Fruit fly (Drosophila melanogaster) whole organism, embryonic: ENCODE measurements around the gene CG17028.

Source experiments
- Asciz ChIP-seq: fragments of 200-800 bp; sonication (Bioruptor generic); optimal IDR thresholded peaks from 2 replicates; lab custom pipeline; 2017; ENCODE audit warnings: missing biosample characterization, mild to moderate bottlenecking, missing genetic modification characterization, missing genetic modification reagents
- C15 ChIP-seq: fragments of 200-800 bp; sonication (Bioruptor generic); IDR thresholded peaks from 3 replicates; pipeline ENCODE4 v1.3.6; 2022; ENCODE audit warnings: missing biosample characterization, missing genetic modification characterization
- CG11085 ChIP-seq: fragments of 200-800 bp; sonication (Bioruptor generic); IDR thresholded peaks from 2 replicates; pipeline ENCODE4 v1.3.6; 2022; ENCODE audit warnings: missing biosample characterization, missing genetic modification characterization
- CG12299 ChIP-seq: fragments of 200-800 bp; sonication (Bioruptor generic); optimal IDR thresholded peaks from 2 replicates; lab custom pipeline; 2018; ENCODE audit warnings: missing biosample characterization, mild to moderate bottlenecking, missing genetic modification characterization
- CG1233 ChIP-seq: fragments of 200-800 bp; sonication (Bioruptor generic); optimal IDR thresholded peaks from 4 replicates; lab custom pipeline; 2018; ENCODE audit warnings: missing biosample characterization, mild to moderate bottlenecking, missing genetic modification characterization
- CG13287 ChIP-seq: fragments of 200-800 bp; sonication (Bioruptor generic); IDR thresholded peaks from 2 replicates; pipeline ENCODE4 v1.3.6; 2022; ENCODE audit warnings: missing biosample characterization, missing genetic modification characterization; ENCODE audit not compliant: partially characterized antibody
- CG13424 ChIP-seq: fragments of 200-800 bp; sonication (Bioruptor generic); optimal IDR thresholded peaks from 2 replicates; lab custom pipeline; 2019; ENCODE audit warnings: missing biosample characterization, mild to moderate bottlenecking, missing genetic modification characterization, moderate library complexity
- CG14860 ChIP-seq: fragments of 200-800 bp; sonication (Bioruptor generic); IDR thresholded peaks from 3 replicates; pipeline ENCODE4 v1.3.6; 2022; ENCODE audit warnings: missing biosample characterization, missing genetic modification characterization; ENCODE audit not compliant: partially characterized antibody
- CG15514 ChIP-seq: fragments of 200-800 bp; sonication (Bioruptor generic); optimal IDR thresholded peaks from 3 replicates; lab custom pipeline; 2017; ENCODE audit warnings: missing biosample characterization, missing genetic modification characterization, mild to moderate bottlenecking, moderate library complexity, missing genetic modification reagents
- CG15696 ChIP-seq: fragments of 200-800 bp; sonication (Bioruptor generic); optimal IDR thresholded peaks from 2 replicates; lab custom pipeline; 2019; ENCODE audit warnings: missing biosample characterization, mild to moderate bottlenecking, missing genetic modification characterization, moderate library complexity
- CG1603 ChIP-seq: fragments of 200-800 bp; sonication (Bioruptor generic); optimal IDR thresholded peaks from 2 replicates; lab custom pipeline; 2019; ENCODE audit warnings: missing biosample characterization, mild to moderate bottlenecking, missing genetic modification characterization, moderate library complexity
- CG1792 ChIP-seq: fragments of 200-800 bp; sonication (Bioruptor generic); optimal IDR thresholded peaks from 2 replicates; lab custom pipeline; 2016; ENCODE audit warnings: missing biosample characterization, missing genetic modification characterization
- CG2875 ChIP-seq: fragments of 200-800 bp; sonication (Bioruptor generic); optimal IDR thresholded peaks from 2 replicates; lab custom pipeline; 2017; ENCODE audit warnings: missing biosample characterization, mild to moderate bottlenecking, missing genetic modification characterization, missing genetic modification reagents
- CG30403 ChIP-seq: fragments of 200-800 bp; sonication (Bioruptor generic); optimal IDR thresholded peaks from 3 replicates; lab custom pipeline; 2016; ENCODE audit warnings: missing biosample characterization, missing genetic modification characterization
- CG33213 ChIP-seq: fragments of 200-800 bp; sonication (Bioruptor generic); optimal IDR thresholded peaks from 3 replicates; lab custom pipeline; 2016; ENCODE audit warnings: missing biosample characterization, missing genetic modification characterization
- CG6791 ChIP-seq: fragments of 200-800 bp; sonication (Bioruptor generic); IDR thresholded peaks from 3 replicates; pipeline ENCODE4 v1.3.6; 2022; ENCODE audit warnings: missing biosample characterization, missing genetic modification characterization; ENCODE audit not compliant: partially characterized antibody
- CG8290 ChIP-seq, 3 experiments: fragments of 200-800 bp; sonication (Bioruptor generic); optimal IDR thresholded peaks; 2 replicates each; lab custom pipeline; 2016 to 2019; ENCODE audit warnings: missing biosample characterization in 3 of 3, missing genetic modification characterization in 3 of 3, mild to moderate bottlenecking in 2 of 3, moderate library complexity in 1 of 3
- Dbx ChIP-seq: fragments of 200-800 bp; sonication (Bioruptor generic); IDR thresholded peaks from 3 replicates; pipeline ENCODE4 v1.3.6; 2022; ENCODE audit warnings: missing biosample characterization, missing genetic modification characterization
- Doc2 ChIP-seq: fragments of 200-800 bp; sonication (Bioruptor generic); IDR thresholded peaks from 2 replicates; pipeline ENCODE4 v1.3.6; 2022; ENCODE audit warnings: missing biosample characterization, missing genetic modification characterization
- Doc3 ChIP-seq: fragments of 200-800 bp; sonication (Bioruptor generic); IDR thresholded peaks from 3 replicates; pipeline ENCODE4 v1.3.6; 2022; ENCODE audit warnings: missing biosample characterization, missing genetic modification characterization; ENCODE audit not compliant: partially characterized antibody
- E2f2 ChIP-seq: fragments of 200-800 bp; sonication (Bioruptor generic); IDR thresholded peaks from 2 replicates; pipeline ENCODE4 v1.3.6; 2022; ENCODE audit warnings: missing biosample characterization, missing genetic modification characterization
- Gug ChIP-seq: fragments of 200-800 bp; sonication (Bioruptor generic); IDR thresholded peaks from 4 replicates; pipeline ENCODE4 v1.3.6; 2022; ENCODE audit warnings: missing biosample characterization, missing genetic modification characterization
- HLH3B ChIP-seq: fragments of 200-800 bp; sonication (Bioruptor generic); IDR thresholded peaks from 2 replicates; pipeline ENCODE4 v1.3.6; 2022; ENCODE audit warnings: missing biosample characterization, missing genetic modification characterization
- HmgZ ChIP-seq: fragments of 200-800 bp; sonication (Bioruptor generic); optimal IDR thresholded peaks from 2 replicates; lab custom pipeline; 2018; ENCODE audit warnings: missing biosample characterization, mild to moderate bottlenecking, missing genetic modification characterization
- MBD-R2 ChIP-seq: fragments of 200-800 bp; sonication (Bioruptor generic); IDR thresholded peaks from 2 replicates; pipeline ENCODE4 v1.3.6; 2022; ENCODE audit warnings: missing biosample characterization, missing genetic modification characterization
- Mad ChIP-seq: fragments of 200-800 bp; sonication (Bioruptor generic); optimal IDR thresholded peaks from 2 replicates; lab custom pipeline; 2016; ENCODE audit warnings: missing biosample characterization, missing genetic modification characterization
- Nf-YB ChIP-seq: fragments of 200-800 bp; sonication (Bioruptor generic); optimal IDR thresholded peaks from 3 replicates; lab custom pipeline; 2019; ENCODE audit warnings: missing biosample characterization, mild to moderate bottlenecking, missing genetic modification characterization, moderate library complexity
- Ptx1 ChIP-seq: fragments of 200-800 bp; sonication (Bioruptor generic); IDR thresholded peaks from 2 replicates; pipeline ENCODE4 v1.3.6; 2022; ENCODE audit warnings: missing biosample characterization, missing genetic modification characterization
- Rx ChIP-seq: fragments of 200-800 bp; sonication (Bioruptor generic); IDR thresholded peaks from 2 replicates; pipeline ENCODE4 v1.3.6; 2022; ENCODE audit warnings: missing biosample characterization, missing genetic modification characterization
- Xrp1 ChIP-seq: fragments of 200-800 bp; sonication (Bioruptor generic); IDR thresholded peaks from 2 replicates; pipeline ENCODE4 v1.3.6; 2022; ENCODE audit warnings: missing biosample characterization, missing genetic modification characterization
- cas ChIP-seq: fragments of 200-800 bp; sonication (Bioruptor generic); IDR thresholded peaks from 2 replicates; pipeline ENCODE4 v1.3.6; 2022; ENCODE audit warnings: missing biosample characterization, missing genetic modification characterization
- crol ChIP-seq: fragments of 200-800 bp; sonication (Bioruptor generic); IDR thresholded peaks from 2 replicates; pipeline ENCODE4 v1.3.6; 2022; ENCODE audit warnings: missing biosample characterization, missing genetic modification characterization
- da ChIP-seq: fragments of 200-800 bp; sonication (Bioruptor generic); optimal IDR thresholded peaks from 2 replicates; lab custom pipeline; 2016; ENCODE audit warnings: missing biosample characterization, missing genetic modification characterization
- dati ChIP-seq: fragments of 200-800 bp; sonication (Bioruptor generic); IDR thresholded peaks from 2 replicates; pipeline ENCODE4 v1.3.6; 2022; ENCODE audit warnings: missing biosample characterization, missing genetic modification characterization
- dpn ChIP-seq, 2 experiments: fragments of 200-800 bp; sonication (Bioruptor generic); optimal IDR thresholded peaks; 3 replicates each; lab custom pipeline; 2016; ENCODE audit warnings: missing biosample characterization in 2 of 2, missing genetic modification characterization in 2 of 2
- en ChIP-seq: fragments of 200-800 bp; sonication (Bioruptor generic); optimal IDR thresholded peaks from 2 replicates; lab custom pipeline; 2016; ENCODE audit warnings: missing biosample characterization, missing genetic modification characterization
- exex ChIP-seq: fragments of 200-800 bp; sonication (Bioruptor generic); optimal IDR thresholded peaks from 4 replicates; lab custom pipeline; 2018; ENCODE audit warnings: missing biosample characterization, mild to moderate bottlenecking, missing genetic modification characterization, moderate library complexity
- gro ChIP-seq: fragments of 200-800 bp; sonication (Bioruptor generic); optimal IDR thresholded peaks from 2 replicates; lab custom pipeline; 2016; ENCODE audit warnings: missing biosample characterization, missing genetic modification characterization
- gsb ChIP-seq: fragments of 200-800 bp; sonication (Bioruptor generic); IDR thresholded peaks from 2 replicates; pipeline ENCODE4 v1.3.6; 2022; ENCODE audit warnings: missing biosample characterization, missing genetic modification characterization
- hbn ChIP-seq: fragments of 200-800 bp; sonication (Bioruptor generic); IDR thresholded peaks from 2 replicates; pipeline ENCODE4 v1.3.6; 2022; ENCODE audit warnings: missing biosample characterization, missing genetic modification characterization; ENCODE audit not compliant: partially characterized antibody
- klu ChIP-seq: fragments of 200-800 bp; sonication (Bioruptor generic); IDR thresholded peaks from 2 replicates; pipeline ENCODE4 v1.3.6; 2022; ENCODE audit warnings: missing biosample characterization, missing genetic modification characterization
- lov ChIP-seq, 2 experiments: fragments of 200-800 bp in 1 of 2; fragments of >200 bp in 1 of 2; sonication (Bioruptor generic) in 1 of 2; IDR thresholded peaks in 1 of 2; optimal IDR thresholded peaks in 1 of 2; 2 replicates in 1 of 2; 3 replicates in 1 of 2; pipeline versions ENCODE4 v1.3.6 to Lab custom; 2017 to 2022; ENCODE audit warnings: missing biosample characterization in 1 of 2, missing genetic modification characterization in 1 of 2
- run ChIP-seq: fragments of 200-800 bp; sonication (Bioruptor generic); optimal IDR thresholded peaks from 3 replicates; lab custom pipeline; 2018; ENCODE audit warnings: missing biosample characterization, mild to moderate bottlenecking, missing genetic modification characterization
- slbo ChIP-seq: fragments of 200-800 bp; sonication (Bioruptor generic); IDR thresholded peaks from 2 replicates; pipeline ENCODE4 v1.3.6; 2022; ENCODE audit warnings: missing biosample characterization, missing genetic modification characterization
- slp2 ChIP-seq: fragments of 200-800 bp; sonication (Bioruptor generic); optimal IDR thresholded peaks from 2 replicates; lab custom pipeline; 2016; ENCODE audit warnings: missing biosample characterization, missing genetic modification characterization
- sna ChIP-seq: fragments of 200-800 bp; sonication (Bioruptor generic); IDR thresholded peaks from 2 replicates; pipeline ENCODE4 v1.3.6; 2022; ENCODE audit warnings: missing biosample characterization, missing genetic modification characterization; ENCODE audit not compliant: partially characterized antibody
- tap ChIP-seq: fragments of 200-800 bp; optimal IDR thresholded peaks from 3 replicates; lab custom pipeline; 2019; ENCODE audit warnings: missing biosample characterization, mild to moderate bottlenecking, missing genetic modification characterization, moderate library complexity
- vnd ChIP-seq: fragments of 200-800 bp; sonication (Bioruptor generic); IDR thresholded peaks from 3 replicates; pipeline ENCODE4 v1.3.6; 2022; ENCODE audit warnings: missing biosample characterization, missing genetic modification characterization; ENCODE audit not compliant: partially characterized antibody

The CG17028 gene

dm6 chr3L:15982783-15983432 is 4.6 kb downstream of the CG17028 start, which contains the start of the genes brm and Arl1:
TSS of gene brm (minus strand) at chr3L:15982869.
TSS of gene Arl1 (plus strand) at chr3L:15983135.
- TF ChIP-seq Gug: peak; percentile 98
- peak; percentile 80 for TF ChIP-seq run (tag; lab: Kevin White, UChicago)
- peak; percentile 99 for TF ChIP-seq Rx (GFP tag; lab: Robert Waterston, UW)
- peak; percentile 97 for TF ChIP-seq Mad (GFP tag; lab: Kevin White, UChicago)
- peak; percentile 89 for TF ChIP-seq gro (GFP tag; lab: Kevin White, UChicago)
- peak; percentile 99 for TF ChIP-seq CG15696
- TF ChIP-seq klu: peak; percentile 99
- peak; percentile 99 for TF ChIP-seq Xrp1 (GFP tag; lab: Robert Waterston, UW)
- peak; percentile 82 for TF ChIP-seq CG2875 (GFP tag; lab: Kevin White, UChicago)
- peak; percentile 100 for TF ChIP-seq MBD-R2
- TF ChIP-seq Doc3 (GFP tag; lab: Robert Waterston, UW): no peak
- peak; percentile 96 for TF ChIP-seq CG8290 (GFP tag; optimal IDR thresholded peaks at IDR 0.05; lab: Kevin White, UChicago)
- TF ChIP-seq CG8290 (tag; optimal IDR thresholded peaks at IDR 0.05; lab: Kevin White, UChicago): peak; percentile 79 to 91
- TF ChIP-seq Doc2 (GFP tag; lab: Robert Waterston, UW): peak; percentile 96
- TF ChIP-seq hbn (GFP tag; lab: Robert Waterston, UW): peak; percentile 14; the same call in 1 of the 2 replicates
- peak; percentile 76 for TF ChIP-seq crol (GFP tag; lab: Robert Waterston, UW)
- TF ChIP-seq Asciz (GFP tag; lab: Kevin White, UChicago): peak; percentile 92
- TF ChIP-seq sna (GFP tag; lab: Robert Waterston, UW): 0 out of 2 replicates have a peak, but pooled peaks have one; percentile 9
- peak; percentile 96 for TF ChIP-seq dati (GFP tag; lab: Robert Waterston, UW)
- peak; percentile 99 for TF ChIP-seq Dbx
- peak; percentile 99 for TF ChIP-seq CG11085 (GFP tag; lab: Robert Waterston, UW)
- peak; percentile 99 for TF ChIP-seq CG13424 (tag; lab: Kevin White, UChicago)
- peak; percentile 65 for TF ChIP-seq da (GFP tag; lab: Kevin White, UChicago)
- TF ChIP-seq slp2: peak; percentile 62
- TF ChIP-seq CG33213 (GFP tag; lab: Kevin White, UChicago): peak; percentile 74
- TF ChIP-seq gsb: peak; percentile 99
- peak; percentile 72 for TF ChIP-seq CG1792 (GFP tag; lab: Kevin White, UChicago)
- peak; percentile 93 to 97 for TF ChIP-seq dpn (GFP tag; optimal IDR thresholded peaks at IDR 0.05; lab: Kevin White, UChicago)
- peak; percentile 99 for TF ChIP-seq CG1233
- peak; percentile 99 for TF ChIP-seq HmgZ (tag; lab: Kevin White, UChicago)
- TF ChIP-seq cas: peak; percentile 98
- peak; percentile 72 for TF ChIP-seq CG13287 (GFP tag; lab: Robert Waterston, UW)
- TF ChIP-seq CG1603 (tag; lab: Kevin White, UChicago): no peak
- peak; percentile 94 for TF ChIP-seq exex (tag; lab: Kevin White, UChicago)
- peak; percentile 85 for TF ChIP-seq Nf-YB
- peak; percentile 95 for TF ChIP-seq CG12299
- peak; percentile 49; the same call in 1 of the 3 replicates for TF ChIP-seq vnd (GFP tag; lab: Robert Waterston, UW)
- TF ChIP-seq en (GFP tag; lab: Kevin White, UChicago): peak; percentile 20
- TF ChIP-seq HLH3B: peak; percentile 99
- peak; percentile 96 for TF ChIP-seq tap (tag; lab: Kevin White, UChicago)
- TF ChIP-seq C15 (GFP tag; lab: Robert Waterston, UW): peak; percentile 99
- 0 out of 3 replicates have a peak, but pooled peaks have one; percentile 19 for TF ChIP-seq CG6791 (GFP tag; lab: Robert Waterston, UW)
- TF ChIP-seq lov (optimal IDR thresholded peaks at IDR 0.05; lab: Kevin White, UChicago): no peak
- TF ChIP-seq lov (GFP tag; IDR thresholded peaks at IDR 0.05; lab: Robert Waterston, UW): peak; percentile 98
- peak; percentile 100 for TF ChIP-seq Ptx1
- peak; percentile 98 for TF ChIP-seq CG30403
- TF ChIP-seq E2f2 (GFP tag; lab: Robert Waterston, UW): peak; percentile 86
- peak; percentile 94 for TF ChIP-seq CG15514
- TF ChIP-seq CG14860 (GFP tag; lab: Robert Waterston, UW): no peak
- TF ChIP-seq slbo: peak; percentile 99
